Worm (Caenorhabditis elegans) whole organism, late embryonic: ENCODE results near the gene knl-1.

Source experiments
- K02D7.2 ChIP-seq: sonication (generic microtip); optimal IDR thresholded peaks from 2 replicates; lab custom pipeline; 2017; ENCODE audit warnings: mild to moderate bottlenecking, missing genetic modification characterization, missing compliant biosample characterization
- ama-1 ChIP-seq: fragments of 150-350 bp; optimal IDR thresholded peaks from 2 replicates; lab custom pipeline; 2014
- ceh-19 ChIP-seq: fragments of 200-800 bp; sonication (Bioruptor generic); optimal IDR thresholded peaks from 2 replicates; lab custom pipeline; 2018; ENCODE audit warnings: mild to moderate bottlenecking, missing genetic modification characterization, missing compliant biosample characterization
- ceh-2 ChIP-seq: sonication (generic microtip); optimal IDR thresholded peaks from 2 replicates; lab custom pipeline; 2016; ENCODE audit warnings: missing genotype, missing genetic modification characterization, missing compliant biosample characterization
- ceh-31 ChIP-seq: sonication (generic microtip); optimal IDR thresholded peaks from 2 replicates; lab custom pipeline; 2016; ENCODE audit warnings: missing genetic modification characterization, missing compliant biosample characterization
- dmd-4 ChIP-seq: sonication (generic microtip); optimal IDR thresholded peaks from 2 replicates; lab custom pipeline; 2016; ENCODE audit warnings: borderline replicate concordance, missing genetic modification characterization, missing compliant biosample characterization
- dve-1 ChIP-seq: sonication (generic microtip); optimal IDR thresholded peaks from 2 replicates; lab custom pipeline; 2017; ENCODE audit warnings: antibody characterized with exemption, mild to moderate bottlenecking, missing genetic modification characterization, missing compliant biosample characterization
- elt-2 ChIP-seq: sonication (generic microtip); optimal IDR thresholded peaks from 2 replicates; lab custom pipeline; 2016; ENCODE audit warnings: missing genetic modification reagents, missing genetic modification characterization, missing compliant biosample characterization
- elt-4 ChIP-seq: sonication (generic microtip); optimal IDR thresholded peaks from 2 replicates; lab custom pipeline; 2016; ENCODE audit warnings: missing genetic modification characterization, missing compliant biosample characterization
- hlh-6 ChIP-seq: sonication (generic microtip); optimal IDR thresholded peaks from 2 replicates; lab custom pipeline; 2016; ENCODE audit warnings: missing genotype, missing genetic modification characterization, missing compliant biosample characterization
- madf-2 ChIP-seq: sonication (generic microtip); optimal IDR thresholded peaks from 2 replicates; lab custom pipeline; 2017; ENCODE audit warnings: missing genetic modification characterization, missing compliant biosample characterization
- nfya-1 ChIP-seq: sonication (generic microtip); optimal IDR thresholded peaks from 2 replicates; lab custom pipeline; 2017; ENCODE audit warnings: missing genetic modification characterization, mild to moderate bottlenecking, missing compliant biosample characterization, antibody characterized with exemption, moderate library complexity
- odd-2 ChIP-seq: sonication (generic microtip); optimal IDR thresholded peaks from 2 replicates; lab custom pipeline; 2017; ENCODE audit warnings: antibody characterized with exemption, mild to moderate bottlenecking, missing genetic modification characterization, missing compliant biosample characterization
- unc-3 ChIP-seq, 2 experiments: fragments of 200-800 bp in 1 of 2; sonication (Bioruptor generic) in 1 of 2; sonication (generic microtip) in 1 of 2; conservative IDR thresholded peaks in 1 of 2; optimal IDR thresholded peaks in 1 of 2; 2 replicates each; pipeline versions ENCODE4 v1.3.6 to Lab custom; 2016 to 2022; ENCODE audit warnings: missing compliant biosample characterization in 2 of 2, missing genetic modification characterization in 2 of 2, missing genetic modification reagents in 1 of 2

DNA sequence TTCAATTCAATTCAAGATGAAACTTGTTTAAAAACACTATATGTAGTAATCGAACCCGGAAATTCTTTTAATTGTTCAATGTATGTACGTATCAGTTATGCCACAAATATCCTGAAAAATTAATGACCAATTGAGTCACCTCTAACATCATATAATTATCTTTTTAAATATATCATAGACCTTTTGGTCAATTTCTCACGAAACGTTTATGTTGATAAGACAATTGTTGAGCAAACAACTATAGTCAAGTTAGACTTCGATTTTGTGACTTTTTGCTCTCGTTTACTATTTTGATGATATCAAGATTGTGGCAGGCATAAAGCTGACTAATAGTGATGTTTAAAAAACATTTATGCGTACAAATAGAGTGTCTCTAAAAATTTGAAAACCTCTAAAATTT is 10.2 kb upstream of the knl-1 start:
- TF ChIP-seq hlh-6 (tag; lab: Kevin White, UChicago): no peak
- no peak for TF ChIP-seq ceh-31 (tag; lab: Kevin White, UChicago)
- no peak for TF ChIP-seq dve-1
- TF ChIP-seq elt-4: no peak
- no peak for TF ChIP-seq dmd-4 (tag; lab: Kevin White, UChicago)
- no peak for TF ChIP-seq unc-3 (GFP tag; conservative IDR thresholded peaks at IDR 0.05; lab: Robert Waterston, UW)
- no peak for TF ChIP-seq unc-3 (tag; optimal IDR thresholded peaks at IDR 0.05; lab: Kevin White, UChicago)
- no peak for TF ChIP-seq odd-2 (tag; lab: Kevin White, UChicago)
- no peak for TF ChIP-seq K02D7.2 (tag; lab: Kevin White, UChicago)
- no peak for TF ChIP-seq ceh-19 (GFP tag; lab: Kevin White, UChicago)
- TF ChIP-seq ceh-2 (tag; lab: Kevin White, UChicago): no peak
- TF ChIP-seq elt-2: peak; percentile 24
- no peak for TF ChIP-seq madf-2 (tag; lab: Kevin White, UChicago)
- TF ChIP-seq ama-1 (lab: Kevin White, UChicago): no peak
- TF ChIP-seq nfya-1 (tag; lab: Kevin White, UChicago): no peak
